Worm (Caenorhabditis elegans) whole organism, L4 larva: ENCODE measurements around the gene R52.4.

ENCODE experiments used
- aly-2 ChIP-seq: sonication (generic microtip); optimal IDR thresholded peaks from 2 replicates; lab custom pipeline; 2018; ENCODE audit warnings: missing biosample characterization, missing genetic modification characterization
- ama-1 ChIP-seq: fragments of 150-350 bp; optimal IDR thresholded peaks from 2 replicates; lab custom pipeline; 2014; ENCODE audit warnings: inconsistent platforms, mixed read lengths
- ces-1 ChIP-seq: fragments of 150-350 bp; sonication (generic microtip); optimal IDR thresholded peaks from 4 replicates; lab custom pipeline; 2014; ENCODE audit warnings: missing biosample characterization, missing genetic modification reagents, missing genetic modification characterization
- daf-16 ChIP-seq, 3 experiments: sonication (generic microtip); optimal IDR thresholded peaks; 2 replicates each; lab custom pipeline; 2016 to 2017; ENCODE audit warnings: missing genetic modification characterization in 3 of 3, missing genetic modification reagents in 3 of 3, mild to moderate bottlenecking in 2 of 3, missing compliant biosample characterization in 2 of 3, missing biosample characterization in 1 of 3, moderate library complexity in 1 of 3
- dpl-1 ChIP-seq: fragments of 150-350 bp; optimal IDR thresholded peaks from 2 replicates; lab custom pipeline; 2014; ENCODE audit warnings: missing biosample characterization, missing genetic modification reagents, missing genetic modification characterization
- nhr-237 ChIP-seq: sonication (generic microtip); optimal IDR thresholded peaks from 2 replicates; lab custom pipeline; 2017; ENCODE audit warnings: missing biosample characterization, missing genetic modification characterization
- nhr-76 ChIP-seq: fragments of 150-350 bp; optimal IDR thresholded peaks from 2 replicates; lab custom pipeline; 2014; ENCODE audit warnings: missing biosample characterization, missing genetic modification characterization
- pha-4 ChIP-seq, 2 experiments: fragments of 150-350 bp in 1 of 2; fragments of 200-800 bp in 1 of 2; sonication (Bioruptor generic) in 1 of 2; IDR thresholded peaks in 1 of 2; optimal IDR thresholded peaks in 1 of 2; 2 replicates each; pipeline versions ENCODE4 v1.3.6 to Lab custom; 2014 to 2022; ENCODE audit warnings: missing genetic modification characterization in 2 of 2, missing genetic modification reagents in 2 of 2, missing biosample characterization in 1 of 2, missing compliant biosample characterization in 1 of 2
- saeg-2 ChIP-seq: fragments of 200-800 bp; sonication (Bioruptor generic); IDR thresholded peaks from 2 replicates; pipeline ENCODE4 v1.3.6; 2022; ENCODE audit warnings: missing genetic modification reagents, missing genetic modification characterization, missing compliant biosample characterization
- spr-1 ChIP-seq: sonication (generic microtip); optimal IDR thresholded peaks from 2 replicates; lab custom pipeline; 2016; ENCODE audit warnings: mild to moderate bottlenecking, missing genetic modification characterization, missing compliant biosample characterization
- unc-62 ChIP-seq, 3 experiments: fragments of 150-350 bp in 1 of 3; sonication (generic microtip); optimal IDR thresholded peaks in 2 of 3; peaks in 1 of 3; 1 replicate in 1 of 3; 2 replicates in 2 of 3; lab custom pipeline; 2014 to 2017; ENCODE audit warnings: missing biosample characterization in 3 of 3, missing genetic modification characterization in 3 of 3, missing genetic modification reagents in 3 of 3, missing genotype in 1 of 3
- zfp-2 ChIP-seq: sonication (generic microtip); optimal IDR thresholded peaks from 2 replicates; lab custom pipeline; 2016; ENCODE audit warnings: mild to moderate bottlenecking, missing genetic modification characterization, missing compliant biosample characterization

ce11 chrII:2063989-2064388, 44.2 kb downstream of the R52.4 start, which contains the start of gene F07E5.13:
- no peak for TF ChIP-seq pha-4 (GFP tag; IDR thresholded peaks at IDR 0.05; lab: Robert Waterston, UW)
- TF ChIP-seq pha-4 (tag; optimal IDR thresholded peaks at IDR 0.05; lab: Kevin White, UChicago) = no peak
- TF ChIP-seq spr-1 (tag; lab: Kevin White, UChicago) = no peak
- no peak for TF ChIP-seq nhr-237 (tag; lab: Kevin White, UChicago)
- TF ChIP-seq dpl-1 = no peak
- no peak for TF ChIP-seq ces-1
- TF ChIP-seq saeg-2 (GFP tag; lab: Robert Waterston, UW) = no peak
- no peak for TF ChIP-seq zfp-2 (tag; lab: Kevin White, UChicago)
- TF ChIP-seq ama-1 (lab: Kevin White, UChicago) = no peak
- TF ChIP-seq unc-62 (GFP tag; optimal IDR thresholded peaks at IDR 0.05 in 1 of 2; lab: Kevin White, UChicago) = no peak
- no peak for TF ChIP-seq unc-62 (tag; optimal IDR thresholded peaks at IDR 0.05; lab: Kevin White, UChicago)
- TF ChIP-seq daf-16 (GFP tag; optimal IDR thresholded peaks at IDR 0.05; lab: Kevin White, UChicago) = no peak
- TF ChIP-seq daf-16 (tag; optimal IDR thresholded peaks at IDR 0.05; lab: Kevin White, UChicago) = no peak
- TF ChIP-seq aly-2 (tag; lab: Kevin White, UChicago) = no peak
- TF ChIP-seq nhr-76 (tag; lab: Kevin White, UChicago) = no peak
